Fruit fly (Drosophila melanogaster) whole organism, embryonic: ENCODE results near the gene CG17929.

ENCODE experiments used
- Aef1 ChIP-seq: fragments of 200-800 bp; sonication (Bioruptor generic); IDR thresholded peaks from 3 replicates; pipeline ENCODE4 v1.3.6; 2022; ENCODE audit warnings: missing biosample characterization, missing genetic modification characterization
- B-H2 ChIP-seq: fragments of 200-800 bp; sonication (Bioruptor generic); optimal IDR thresholded peaks from 2 replicates; lab custom pipeline; 2018; ENCODE audit warnings: missing biosample characterization, mild to moderate bottlenecking, missing genetic modification characterization
- Blimp-1 ChIP-seq: fragments of 200-800 bp; sonication (Bioruptor generic); optimal IDR thresholded peaks from 3 replicates; lab custom pipeline; 2018; ENCODE audit warnings: missing biosample characterization, missing genetic modification characterization, mild to moderate bottlenecking, moderate library complexity, missing genetic modification reagents
- C15 ChIP-seq: fragments of 200-800 bp; sonication (Bioruptor generic); IDR thresholded peaks from 3 replicates; pipeline ENCODE4 v1.3.6; 2022; ENCODE audit warnings: missing biosample characterization, missing genetic modification characterization
- CG10366 ChIP-seq: fragments of 200-800 bp; sonication (Bioruptor generic); IDR thresholded peaks from 2 replicates; pipeline ENCODE4 v1.3.6; 2022; ENCODE audit warnings: missing biosample characterization, missing genetic modification characterization
- CG10565 ChIP-seq: fragments of 200-800 bp; sonication (Bioruptor generic); optimal IDR thresholded peaks from 3 replicates; lab custom pipeline; 2016; ENCODE audit warnings: missing biosample characterization, mild to moderate bottlenecking, missing genetic modification characterization
- CG10959 ChIP-seq: fragments of 200-800 bp; sonication (Bioruptor generic); IDR thresholded peaks from 2 replicates; pipeline ENCODE4 v1.3.6; 2022; ENCODE audit warnings: missing biosample characterization, missing genetic modification characterization
- CG11085 ChIP-seq: fragments of 200-800 bp; sonication (Bioruptor generic); IDR thresholded peaks from 2 replicates; pipeline ENCODE4 v1.3.6; 2022; ENCODE audit warnings: missing biosample characterization, missing genetic modification characterization
- CG12071 ChIP-seq: fragments of 200-800 bp; sonication (Bioruptor generic); optimal IDR thresholded peaks from 3 replicates; lab custom pipeline; 2018; ENCODE audit warnings: missing biosample characterization, mild to moderate bottlenecking, missing genetic modification characterization
- CG12104 ChIP-seq: fragments of 200-800 bp; sonication (Bioruptor generic); optimal IDR thresholded peaks from 3 replicates; lab custom pipeline; 2016; ENCODE audit warnings: missing biosample characterization, missing genetic modification characterization
- CG12744 ChIP-seq: fragments of 200-800 bp; sonication (Bioruptor generic); optimal IDR thresholded peaks from 2 replicates; lab custom pipeline; 2016; ENCODE audit warnings: missing biosample characterization, missing genetic modification characterization
- CG13424 ChIP-seq: fragments of 200-800 bp; sonication (Bioruptor generic); optimal IDR thresholded peaks from 2 replicates; lab custom pipeline; 2019; ENCODE audit warnings: missing biosample characterization, mild to moderate bottlenecking, missing genetic modification characterization, moderate library complexity
- CG13775 ChIP-seq: fragments of 200-800 bp; sonication (Bioruptor generic); optimal IDR thresholded peaks from 3 replicates; lab custom pipeline; 2017; ENCODE audit warnings: missing biosample characterization, mild to moderate bottlenecking, missing genetic modification characterization
- CG13894 ChIP-seq: fragments of 200-800 bp; sonication (Bioruptor generic); optimal IDR thresholded peaks from 3 replicates; lab custom pipeline; 2018; ENCODE audit warnings: missing biosample characterization, mild to moderate bottlenecking, missing genetic modification characterization, moderate library complexity
- CG16779 ChIP-seq: fragments of 200-800 bp; sonication (Bioruptor generic); IDR thresholded peaks from 2 replicates; pipeline ENCODE4 v1.3.6; 2022; ENCODE audit warnings: missing biosample characterization, missing genetic modification characterization
- CG16813 ChIP-seq: fragments of 200-800 bp; sonication (Bioruptor generic); IDR thresholded peaks from 3 replicates; pipeline ENCODE4 v1.3.6; 2022; ENCODE audit warnings: missing biosample characterization, missing genetic modification characterization; ENCODE audit not compliant: partially characterized antibody
- CG1792 ChIP-seq: fragments of 200-800 bp; sonication (Bioruptor generic); optimal IDR thresholded peaks from 2 replicates; lab custom pipeline; 2016; ENCODE audit warnings: missing biosample characterization, missing genetic modification characterization
- CG2129 ChIP-seq: fragments of 200-800 bp; sonication (Bioruptor generic); IDR thresholded peaks from 2 replicates; pipeline ENCODE4 v1.3.6; 2022; ENCODE audit warnings: missing biosample characterization, missing genetic modification characterization; ENCODE audit not compliant: partially characterized antibody
- CG33213 ChIP-seq: fragments of 200-800 bp; sonication (Bioruptor generic); optimal IDR thresholded peaks from 3 replicates; lab custom pipeline; 2016; ENCODE audit warnings: missing biosample characterization, missing genetic modification characterization
- CG4854 ChIP-seq: fragments of 200-800 bp; sonication (Bioruptor generic); optimal IDR thresholded peaks from 2 replicates; lab custom pipeline; 2016; ENCODE audit warnings: missing biosample characterization, missing genetic modification characterization, inconsistent platforms
- CG6272 ChIP-seq: fragments of 200-800 bp; sonication (Bioruptor generic); IDR thresholded peaks from 2 replicates; pipeline ENCODE4 v1.3.6; 2022; ENCODE audit warnings: missing biosample characterization, missing genetic modification characterization
- CG7987 ChIP-seq: fragments of 200-800 bp; sonication (Bioruptor generic); optimal IDR thresholded peaks from 2 replicates; lab custom pipeline; 2018; ENCODE audit warnings: missing biosample characterization, mild to moderate bottlenecking, missing genetic modification characterization, moderate library complexity
- CG8765 ChIP-seq: fragments of 200-800 bp; sonication (Bioruptor generic); IDR thresholded peaks from 2 replicates; pipeline ENCODE4 v1.3.6; 2022; ENCODE audit warnings: missing biosample characterization, missing genetic modification characterization
- Dip2 ChIP-seq: fragments of 200-800 bp; sonication (Bioruptor generic); IDR thresholded peaks from 2 replicates; pipeline ENCODE4 v1.3.6; 2022; ENCODE audit warnings: missing biosample characterization, missing genetic modification characterization
- Gug ChIP-seq: fragments of 200-800 bp; sonication (Bioruptor generic); IDR thresholded peaks from 4 replicates; pipeline ENCODE4 v1.3.6; 2022; ENCODE audit warnings: missing biosample characterization, missing genetic modification characterization
- HmgZ ChIP-seq: fragments of 200-800 bp; sonication (Bioruptor generic); optimal IDR thresholded peaks from 2 replicates; lab custom pipeline; 2018; ENCODE audit warnings: missing biosample characterization, mild to moderate bottlenecking, missing genetic modification characterization
- Hmr ChIP-seq: fragments of 200-800 bp; sonication (Bioruptor generic); optimal IDR thresholded peaks from 3 replicates; lab custom pipeline; 2017; ENCODE audit warnings: mild to moderate bottlenecking, missing biosample characterization, missing genetic modification reagents, missing genetic modification characterization
- Hr78 ChIP-seq, 2 experiments: fragments of 200-800 bp in 1 of 2; fragments of >200 bp in 1 of 2; sonication (Bioruptor generic) in 1 of 2; optimal IDR thresholded peaks; 2 replicates each; lab custom pipeline; 2017 to 2019; ENCODE audit warnings: missing biosample characterization in 2 of 2, missing genetic modification characterization in 2 of 2, mild to moderate bottlenecking in 1 of 2, moderate library complexity in 1 of 2
- Hsf ChIP-seq: fragments of 200-800 bp; sonication (Bioruptor generic); optimal IDR thresholded peaks from 3 replicates; lab custom pipeline; 2016; ENCODE audit warnings: missing biosample characterization, missing genetic modification characterization
- Mad ChIP-seq: fragments of 200-800 bp; sonication (Bioruptor generic); optimal IDR thresholded peaks from 2 replicates; lab custom pipeline; 2016; ENCODE audit warnings: missing biosample characterization, missing genetic modification characterization
- Med ChIP-seq: fragments of 200-800 bp; sonication (Bioruptor generic); peaks from one replicate; lab custom pipeline; 2016; ENCODE audit warnings: missing biosample characterization, missing genetic modification characterization, mild to moderate bottlenecking, inconsistent platforms, moderate library complexity
- Myb ChIP-seq: fragments of 200-800 bp; sonication (Bioruptor generic); optimal IDR thresholded peaks from 2 replicates; lab custom pipeline; 2016; ENCODE audit warnings: missing biosample characterization, missing genetic modification characterization
- NFAT ChIP-seq: fragments of 200-800 bp; sonication (Bioruptor generic); IDR thresholded peaks from 2 replicates; pipeline ENCODE4 v1.3.6; 2022; ENCODE audit warnings: missing biosample characterization, missing genetic modification characterization
- Rfx ChIP-seq: fragments of 200-800 bp; sonication (Bioruptor generic); IDR thresholded peaks from 2 replicates; pipeline ENCODE4 v1.3.6; 2022; ENCODE audit warnings: missing biosample characterization, missing genetic modification characterization
- Usf ChIP-seq: fragments of 200-800 bp; sonication (Bioruptor generic); optimal IDR thresholded peaks from 2 replicates; lab custom pipeline; 2017; ENCODE audit warnings: missing genotype, missing biosample characterization, missing genetic modification characterization
- Vsx1 ChIP-seq: fragments of 200-800 bp; sonication (Bioruptor generic); optimal IDR thresholded peaks from 2 replicates; lab custom pipeline; 2017; ENCODE audit warnings: missing biosample characterization, mild to moderate bottlenecking, missing genetic modification characterization, missing genetic modification reagents
- al ChIP-seq: fragments of 200-800 bp; sonication (Bioruptor generic); IDR thresholded peaks from 2 replicates; pipeline ENCODE4 v1.3.6; 2022; ENCODE audit warnings: missing biosample characterization, missing genetic modification characterization
- bigmax ChIP-seq: fragments of 200-800 bp; sonication (Bioruptor generic); optimal IDR thresholded peaks from 2 replicates; lab custom pipeline; 2018; ENCODE audit warnings: missing biosample characterization, mild to moderate bottlenecking, missing genetic modification characterization
- ci ChIP-seq: fragments of 200-800 bp; sonication (Bioruptor generic); IDR thresholded peaks from 3 replicates; pipeline ENCODE4 v1.3.6; 2022; ENCODE audit warnings: missing biosample characterization, missing genetic modification characterization
- cwo ChIP-seq: fragments of 200-800 bp; sonication (Bioruptor generic); optimal IDR thresholded peaks from 3 replicates; lab custom pipeline; 2017; ENCODE audit warnings: missing biosample characterization, missing genetic modification characterization, mild to moderate bottlenecking, moderate library complexity, missing genetic modification reagents
- dmrt11E ChIP-seq: fragments of 200-800 bp; sonication (Bioruptor generic); optimal IDR thresholded peaks from 3 replicates; lab custom pipeline; 2018; ENCODE audit warnings: missing biosample characterization, mild to moderate bottlenecking, missing genetic modification characterization, moderate library complexity
- eyg ChIP-seq: fragments of 200-800 bp; sonication (Bioruptor generic); optimal IDR thresholded peaks from 3 replicates; lab custom pipeline; 2016; ENCODE audit warnings: missing biosample characterization, missing genetic modification characterization
- kay ChIP-seq: fragments of 200-800 bp; sonication (Bioruptor generic); optimal IDR thresholded peaks from 2 replicates; lab custom pipeline; 2016; ENCODE audit warnings: missing biosample characterization, missing genetic modification characterization
- kni ChIP-seq: fragments of 200-800 bp; sonication (Bioruptor generic); optimal IDR thresholded peaks from 3 replicates; lab custom pipeline; 2017; ENCODE audit warnings: mild to moderate bottlenecking, missing biosample characterization, missing genetic modification reagents, missing genetic modification characterization
- lab ChIP-seq: fragments of 200-800 bp; sonication (Bioruptor generic); optimal IDR thresholded peaks from 3 replicates; lab custom pipeline; 2017; ENCODE audit warnings: missing biosample characterization, missing genetic modification characterization, mild to moderate bottlenecking, moderate library complexity, missing genetic modification reagents
- mam ChIP-seq: fragments of 200-800 bp; sonication (Bioruptor generic); optimal IDR thresholded peaks from 3 replicates; lab custom pipeline; 2016; ENCODE audit warnings: missing biosample characterization, missing genetic modification characterization
- pho ChIP-seq: fragments of 200-800 bp; sonication (Bioruptor generic); optimal IDR thresholded peaks from 2 replicates; lab custom pipeline; 2016; ENCODE audit warnings: missing biosample characterization, missing genetic modification characterization
- sr ChIP-seq: fragments of 200-800 bp; sonication (Bioruptor generic); IDR thresholded peaks from 3 replicates; pipeline ENCODE4 v1.3.6; 2022; ENCODE audit warnings: missing biosample characterization, missing genetic modification characterization
- ssp ChIP-seq: fragments of 200-800 bp; sonication (Bioruptor generic); IDR thresholded peaks from 2 replicates; pipeline ENCODE4 v1.3.6; 2022; ENCODE audit warnings: missing biosample characterization, missing genetic modification characterization
- toy ChIP-seq: fragments of 200-800 bp; sonication (Bioruptor generic); IDR thresholded peaks from 2 replicates; pipeline ENCODE4 v1.3.6; 2022; ENCODE audit warnings: missing biosample characterization, missing genetic modification characterization

Gene CG17929

DNA sequence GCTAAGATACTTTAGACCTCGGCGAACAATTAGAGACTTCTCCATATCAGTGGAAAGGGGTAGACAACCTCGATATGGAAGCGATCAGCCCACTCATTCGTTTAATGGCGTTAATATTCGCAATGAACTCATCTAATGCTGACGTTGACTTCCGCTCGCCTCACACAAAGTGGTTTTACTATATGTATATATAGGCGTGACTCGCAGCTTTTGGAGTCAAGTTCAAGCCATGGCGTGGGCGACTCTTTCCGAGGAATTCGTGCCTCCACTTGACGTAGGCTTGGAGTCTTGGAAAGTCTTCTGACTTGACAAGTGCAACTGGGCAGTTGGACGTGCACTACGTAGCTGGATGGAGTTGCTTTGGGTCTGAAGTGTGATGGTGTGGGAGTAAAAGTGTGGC is 28.4 kb downstream of the CG17929 start:
- peak; percentile 2 for TF ChIP-seq cwo (GFP tag; lab: Kevin White, UChicago)
- TF ChIP-seq sr: peak; percentile 76
- peak; percentile 11 for TF ChIP-seq Med (GFP tag; lab: Kevin White, UChicago)
- TF ChIP-seq Mad (GFP tag; lab: Kevin White, UChicago): no peak
- TF ChIP-seq ssp (GFP tag; lab: Robert Waterston, UW): no peak
- TF ChIP-seq Rfx: no peak
- no peak for TF ChIP-seq CG8765 (GFP tag; lab: Robert Waterston, UW)
- no peak for TF ChIP-seq CG12744 (GFP tag; lab: Kevin White, UChicago)
- TF ChIP-seq CG10959: no peak
- no peak for TF ChIP-seq CG2129 (GFP tag; lab: Robert Waterston, UW)
- no peak for TF ChIP-seq Vsx1 (GFP tag; lab: Kevin White, UChicago)
- no peak for TF ChIP-seq CG11085 (GFP tag; lab: Robert Waterston, UW)
- TF ChIP-seq CG1792 (GFP tag; lab: Kevin White, UChicago): no peak
- TF ChIP-seq CG6272 (GFP tag; lab: Robert Waterston, UW): no peak
- TF ChIP-seq CG7987: no peak
- TF ChIP-seq C15 (GFP tag; lab: Robert Waterston, UW): no peak
- no peak for TF ChIP-seq Dip2 (GFP tag; lab: Robert Waterston, UW)
- no peak for TF ChIP-seq eyg

DNA sequence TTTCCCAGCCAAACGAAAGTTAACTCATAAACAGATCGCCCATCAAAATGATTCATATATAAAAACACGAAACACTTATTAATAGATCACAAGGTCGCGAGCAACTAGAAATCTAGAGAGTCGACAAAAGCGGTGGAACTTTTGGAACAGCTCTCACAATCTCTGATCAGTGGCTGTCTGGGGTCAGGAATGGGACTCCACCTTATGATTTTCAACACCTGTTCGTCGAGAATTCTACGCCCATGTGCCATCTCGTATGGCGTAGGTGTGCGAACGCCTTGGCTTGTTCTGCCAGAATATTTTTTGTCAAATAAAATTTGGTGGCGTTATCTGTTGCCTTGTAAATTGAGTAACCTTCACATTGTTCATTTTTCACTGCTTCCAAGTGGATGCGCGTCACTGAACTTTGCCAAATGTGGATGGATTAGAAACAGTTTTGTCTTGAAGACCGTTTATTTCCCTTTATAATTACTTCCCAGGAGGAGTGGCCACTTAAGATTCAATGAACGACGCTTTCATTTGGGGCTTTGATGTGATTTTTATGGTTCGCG is 30.2 kb downstream of the CG17929 start:
- TF ChIP-seq lab (peak; percentile 73), CG13894 (tag; lab: Kevin White, UChicago) (peak; percentile 80), al (GFP tag; lab: Robert Waterston, UW) (peak; percentile 48; the same call in 1 of the 2 replicates), bigmax (GFP tag; lab: Kevin White, UChicago) (no peak), CG16813 (no peak), ci (GFP tag; lab: Robert Waterston, UW) (peak; percentile 34; the same call in 1 of the 3 replicates), Myb (peak; percentile 5), Gug (GFP tag; lab: Robert Waterston, UW) (peak; percentile 68; the same call in 2 of the 4 replicates), CG10565 (GFP tag; lab: Kevin White, UChicago) (no peak), toy (peak; percentile 55; the same call in 1 of the 2 replicates), Usf (peak; percentile 1), CG13424 (peak; percentile 13), CG12071 (GFP tag; lab: Kevin White, UChicago) (peak; percentile 47), CG12104 (GFP tag; lab: Kevin White, UChicago) (no peak), HmgZ (tag; lab: Kevin White, UChicago) (peak; percentile 65), CG10366 (GFP tag; lab: Robert Waterston, UW) (0 out of 2 replicates have a peak, but pooled peaks have one; percentile 28), Hsf (GFP tag; lab: Kevin White, UChicago) (peak; percentile 25), dmrt11E (tag; lab: Kevin White, UChicago) (no peak), Aef1 (peak; percentile 42; the same call in 1 of the 3 replicates), kni (no peak), pho (GFP tag; lab: Kevin White, UChicago) (peak; percentile 61), Rfx (peak; percentile 93), CG16779 (GFP tag; lab: Robert Waterston, UW) (0 out of 2 replicates have a peak, but pooled peaks have one; percentile 14), NFAT (GFP tag; lab: Robert Waterston, UW) (peak; percentile 89; the same call in 1 of the 2 replicates), mam (GFP tag; lab: Kevin White, UChicago) (peak; percentile 70), Blimp-1 (GFP tag; lab: Kevin White, UChicago) (no peak), B-H2 (GFP tag; lab: Kevin White, UChicago) (peak; percentile 40), CG33213 (GFP tag; lab: Kevin White, UChicago) (no peak), kay (GFP tag; lab: Kevin White, UChicago) (no peak), Hmr (GFP tag; lab: Kevin White, UChicago) (peak; percentile 71), Hr78 (GFP tag; optimal IDR thresholded peaks at IDR 0.05; lab: Kevin White, UChicago) (peak in 1 of 2 experiments; percentile 5), CG4854 (GFP tag; lab: Kevin White, UChicago) (peak; percentile 18), CG13775 (peak; percentile 7)
